Worm (Caenorhabditis elegans) whole organism, midembryonic: ENCODE data around the gene srh-37.

ENCODE experiments used
- T22C8.4 ChIP-seq: fragments of 200-800 bp; sonication (Bioruptor generic); IDR thresholded peaks from 2 replicates; pipeline ENCODE4 v1.3.6; 2022; ENCODE audit warnings: missing genetic modification characterization, missing compliant biosample characterization
- cog-1 ChIP-seq: sonication (generic microtip); optimal IDR thresholded peaks from 2 replicates; lab custom pipeline; 2016; ENCODE audit warnings: missing genetic modification characterization, missing compliant biosample characterization
- flt-1 ChIP-seq: fragments of 200-800 bp; sonication (Bioruptor generic); IDR thresholded peaks from 2 replicates; pipeline ENCODE4 v1.3.6; 2022; ENCODE audit warnings: missing genetic modification characterization, missing compliant biosample characterization
- klf-2 ChIP-seq: fragments of 200-800 bp; sonication (Bioruptor generic); conservative IDR thresholded peaks from 2 replicates; pipeline ENCODE4 v1.3.6; 2022; ENCODE audit warnings: missing genetic modification reagents, missing genetic modification characterization, missing compliant biosample characterization
- med-1 ChIP-seq: sonication (generic microtip); optimal IDR thresholded peaks from 2 replicates; lab custom pipeline; 2017; ENCODE audit warnings: missing genetic modification characterization, mild to moderate bottlenecking, missing compliant biosample characterization, antibody characterized with exemption, missing genetic modification reagents; ENCODE audit not compliant: insufficient read depth
- ref-1 ChIP-seq: fragments of 200-800 bp; sonication (Bioruptor generic); conservative IDR thresholded peaks from 2 replicates; pipeline ENCODE4 v1.3.6; 2022; ENCODE audit warnings: missing genetic modification reagents, missing genetic modification characterization, missing compliant biosample characterization
- tab-1 ChIP-seq: fragments of 200-800 bp; sonication (Bioruptor generic); IDR thresholded peaks from 2 replicates; pipeline ENCODE4 v1.3.6; 2022; ENCODE audit warnings: missing genetic modification characterization, missing compliant biosample characterization
- ztf-23 ChIP-seq: fragments of 200-800 bp; sonication (Bioruptor generic); IDR thresholded peaks from 2 replicates; pipeline ENCODE4 v1.3.6; 2022; ENCODE audit warnings: missing genetic modification reagents, missing genetic modification characterization, missing compliant biosample characterization
- ztf-29 ChIP-seq: fragments of 200-800 bp; sonication (Bioruptor generic); IDR thresholded peaks from 2 replicates; pipeline ENCODE4 v1.3.6; 2022; ENCODE audit warnings: missing genetic modification reagents, missing genetic modification characterization, missing compliant biosample characterization

Gene srh-37

DNA sequence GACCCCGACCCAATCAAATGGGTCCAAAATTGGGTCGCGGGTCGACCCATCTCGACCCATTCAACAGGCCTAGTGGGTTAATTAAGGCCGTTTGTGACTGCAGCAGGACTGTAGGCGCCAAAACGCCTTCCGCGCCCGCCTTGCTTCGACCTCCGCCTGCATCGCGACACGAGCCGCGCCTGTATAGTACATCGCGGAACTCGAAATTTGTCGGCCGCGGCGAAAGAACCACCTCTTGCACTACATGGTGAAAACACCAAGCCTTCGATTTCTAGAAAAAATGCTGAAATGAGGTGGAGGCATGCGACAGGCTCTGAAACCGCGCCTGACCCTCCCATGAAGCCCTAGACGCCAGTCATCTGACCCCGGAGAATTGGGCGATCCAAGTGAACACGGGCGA lies 24.3 kb downstream of the srh-37 start:
- TF ChIP-seq ztf-23 (GFP tag; lab: Robert Waterston, UW) = no peak
- no peak for TF ChIP-seq flt-1
- no peak for TF ChIP-seq tab-1 (GFP tag; lab: Robert Waterston, UW)
- no peak for TF ChIP-seq med-1
- TF ChIP-seq ref-1 (GFP tag; lab: Robert Waterston, UW) = no peak
- TF ChIP-seq ztf-29 (GFP tag; lab: Robert Waterston, UW) = no peak
- no peak for TF ChIP-seq klf-2 (GFP tag; lab: Robert Waterston, UW)
- TF ChIP-seq T22C8.4 (GFP tag; lab: Robert Waterston, UW) = no peak
- TF ChIP-seq cog-1 (tag; lab: Kevin White, UChicago) = no peak

DNA sequence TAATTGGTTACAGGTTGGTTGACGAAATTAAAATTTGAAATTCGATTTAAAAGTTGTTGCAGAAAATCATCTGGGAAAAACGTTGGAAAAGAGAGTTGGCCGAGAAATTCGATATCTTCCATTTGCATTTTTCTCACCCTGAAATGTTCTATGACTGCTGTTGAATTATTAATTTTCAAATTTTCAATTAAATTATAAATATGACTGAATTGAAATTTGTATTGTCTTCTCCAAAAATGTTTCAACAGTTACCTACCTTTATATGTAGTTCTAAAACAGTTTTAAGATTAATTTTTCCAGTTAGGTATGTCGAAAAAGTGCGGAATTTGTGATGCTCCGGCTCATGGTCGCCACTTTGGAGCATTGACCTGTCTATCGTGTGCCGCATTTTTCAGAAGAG lies 25.6 kb downstream of the srh-37 start, which contains the start of gene nhr-211:
nhr-211 (plus strand) TSS at position 301 of the 400 bp plus-strand sequence.
- TF ChIP-seq klf-2 (GFP tag; lab: Robert Waterston, UW) = no peak
- no peak for TF ChIP-seq flt-1
- TF ChIP-seq ztf-29 (GFP tag; lab: Robert Waterston, UW) = no peak
- TF ChIP-seq cog-1 (tag; lab: Kevin White, UChicago) = no peak
- TF ChIP-seq tab-1 (GFP tag; lab: Robert Waterston, UW) = no peak
- TF ChIP-seq med-1 = no peak
- no peak for TF ChIP-seq ztf-23 (GFP tag; lab: Robert Waterston, UW)
- TF ChIP-seq ref-1 (GFP tag; lab: Robert Waterston, UW) = no peak
- no peak for TF ChIP-seq T22C8.4 (GFP tag; lab: Robert Waterston, UW)

DNA sequence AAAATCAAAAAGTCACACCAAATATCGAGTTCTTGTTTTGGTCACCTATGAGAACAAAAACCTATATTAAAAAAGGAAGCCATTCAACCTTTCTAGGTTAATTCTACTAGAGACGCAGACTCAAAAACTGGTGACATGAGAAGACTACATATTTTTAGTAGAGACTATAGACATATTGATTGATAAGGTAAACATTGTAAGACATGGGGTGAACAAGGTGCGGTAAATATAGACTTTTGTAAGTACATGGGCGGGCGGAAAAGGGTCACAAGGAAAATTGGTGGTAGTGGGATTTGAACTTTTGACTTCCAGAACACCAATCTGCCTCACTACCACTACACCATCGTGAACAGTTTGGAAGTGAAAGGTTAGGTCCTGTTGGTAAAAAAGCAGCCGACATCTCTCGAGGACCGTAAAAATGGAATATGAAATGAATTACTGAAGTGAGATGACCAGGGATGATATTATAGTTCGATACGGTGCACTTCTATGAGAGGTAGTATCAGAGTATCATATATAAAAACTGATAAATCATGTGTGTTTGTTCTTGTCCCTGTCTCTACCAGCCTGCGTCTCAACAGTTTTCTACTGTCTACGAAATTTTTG lies 27.9 kb downstream of the srh-37 start, which contains the start of gene nhr-212:
nhr-212 (plus strand) TSS at position 573 of the 606 bp plus-strand sequence.
- TF ChIP-seq ztf-29 (GFP tag; lab: Robert Waterston, UW) (no peak), klf-2 (GFP tag; lab: Robert Waterston, UW) (no peak)

DNA sequence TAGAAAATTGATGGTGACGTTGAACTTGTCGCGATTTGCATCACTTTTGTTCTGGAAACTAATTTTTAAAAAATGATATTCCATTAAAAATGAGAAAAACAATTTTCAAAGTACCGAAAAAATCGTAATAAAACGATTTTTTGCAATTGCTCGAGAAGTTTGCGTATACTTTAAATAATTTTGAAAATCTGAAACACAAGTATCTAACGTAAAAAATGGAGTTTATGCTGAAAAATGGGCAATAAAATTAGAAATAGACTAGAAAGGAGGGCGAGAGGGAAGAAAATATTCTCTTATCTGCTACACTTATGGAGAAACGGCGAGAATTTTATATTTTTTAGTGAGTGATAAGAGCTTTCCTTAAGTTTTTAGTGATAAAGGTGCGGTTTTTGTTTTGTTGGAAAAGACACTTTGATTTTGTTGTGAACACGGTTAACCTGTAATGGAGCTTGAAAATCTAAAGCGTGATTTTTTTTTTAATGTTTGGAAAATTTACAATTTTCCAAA lies 29.0 kb downstream of the srh-37 start, which contains the start of gene nhr-130:
nhr-130 (minus strand) TSS at position 51 of the 507 bp plus-strand sequence.
- TF ChIP-seq ztf-23 (GFP tag; lab: Robert Waterston, UW) (no peak), tab-1 (GFP tag; lab: Robert Waterston, UW) (no peak), cog-1 (tag; lab: Kevin White, UChicago) (no peak), flt-1 (no peak), ztf-29 (GFP tag; lab: Robert Waterston, UW) (no peak), med-1 (no peak), klf-2 (GFP tag; lab: Robert Waterston, UW) (no peak), T22C8.4 (GFP tag; lab: Robert Waterston, UW) (no peak), ref-1 (GFP tag; lab: Robert Waterston, UW) (no peak)

DNA sequence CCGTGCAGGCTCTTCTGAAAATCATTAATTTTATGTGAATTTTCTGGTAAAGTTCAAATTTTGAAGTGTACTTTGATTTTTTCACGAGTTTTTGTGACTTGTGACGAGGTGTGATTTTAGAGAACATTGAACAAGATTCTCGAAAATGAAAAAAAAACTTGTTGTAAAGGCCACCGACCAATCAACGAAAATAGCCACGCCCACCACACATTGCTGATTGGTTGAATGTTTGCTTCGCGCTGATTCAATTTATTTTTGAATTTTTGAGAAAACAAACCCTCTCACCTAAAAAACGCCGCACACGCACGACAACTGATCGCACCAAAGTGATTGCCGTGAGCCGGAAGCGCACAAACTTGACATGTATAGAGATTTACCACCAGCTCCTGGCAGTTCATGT lies 29.5 kb downstream of the srh-37 start:
- no peak for TF ChIP-seq med-1
- TF ChIP-seq T22C8.4 (GFP tag; lab: Robert Waterston, UW) = no peak

DNA sequence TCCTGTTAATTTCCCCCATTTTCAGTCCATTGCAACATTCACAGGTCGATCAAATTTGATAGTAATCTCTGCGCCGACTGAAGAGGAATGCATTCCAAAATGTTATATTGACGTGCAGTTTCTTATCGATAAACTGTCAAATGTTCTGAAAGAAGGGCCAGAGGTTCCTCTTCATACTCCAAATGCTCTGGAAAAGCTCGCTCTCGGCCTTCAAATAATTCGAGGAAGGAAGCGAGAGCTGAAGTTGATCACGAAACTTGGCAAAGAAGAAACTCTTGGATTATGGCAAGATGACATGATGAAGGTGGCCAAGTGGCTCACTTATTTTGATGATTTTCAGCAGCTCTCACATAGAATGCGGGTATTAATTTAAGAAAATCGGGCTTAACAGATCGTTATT lies 33.3 kb downstream of the srh-37 start:
- TF ChIP-seq ref-1 (GFP tag; lab: Robert Waterston, UW) (no peak), klf-2 (GFP tag; lab: Robert Waterston, UW) (no peak), ztf-29 (GFP tag; lab: Robert Waterston, UW) (no peak), ztf-23 (GFP tag; lab: Robert Waterston, UW) (no peak), med-1 (no peak), flt-1 (no peak), cog-1 (tag; lab: Kevin White, UChicago) (no peak), T22C8.4 (GFP tag; lab: Robert Waterston, UW) (no peak), tab-1 (GFP tag; lab: Robert Waterston, UW) (no peak)

DNA sequence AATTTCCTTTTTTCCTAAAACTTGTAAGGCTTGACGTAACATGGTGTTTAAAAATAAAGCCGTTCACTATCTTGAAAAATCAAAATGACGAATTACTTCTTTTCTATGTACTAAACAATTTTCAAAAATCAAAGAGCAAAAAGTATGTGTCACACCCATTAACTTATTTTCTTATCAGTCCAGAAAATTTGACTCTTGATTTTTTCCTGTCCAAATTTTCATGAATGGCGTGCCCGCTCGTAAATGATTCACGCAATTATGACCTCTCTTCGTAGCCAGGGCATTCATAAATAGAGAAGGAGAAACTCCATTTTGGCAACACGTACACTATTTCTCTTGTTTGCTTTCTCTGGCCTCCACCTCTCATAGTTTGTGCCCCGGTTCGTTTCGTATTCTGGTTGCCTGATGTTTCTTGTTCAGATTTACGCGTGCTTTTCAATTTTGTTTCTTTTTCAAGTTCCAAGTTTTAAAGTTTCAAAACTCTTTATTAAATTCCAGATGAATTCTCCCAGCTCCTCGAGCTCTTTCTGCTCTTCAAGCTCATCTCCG lies 34.6 kb downstream of the srh-37 start, which contains the start of gene nhr-55:
nhr-55 (plus strand) TSS at position 499 of the 549 bp plus-strand sequence.
- TF ChIP-seq klf-2 (GFP tag; lab: Robert Waterston, UW) = no peak
- no peak for TF ChIP-seq ztf-29 (GFP tag; lab: Robert Waterston, UW)
- TF ChIP-seq med-1 = no peak
- no peak for TF ChIP-seq ref-1 (GFP tag; lab: Robert Waterston, UW)
- TF ChIP-seq flt-1 = no peak
- no peak for TF ChIP-seq cog-1 (tag; lab: Kevin White, UChicago)
- no peak for TF ChIP-seq ztf-23 (GFP tag; lab: Robert Waterston, UW)
- TF ChIP-seq T22C8.4 (GFP tag; lab: Robert Waterston, UW) = no peak
- TF ChIP-seq tab-1 (GFP tag; lab: Robert Waterston, UW) = no peak

DNA sequence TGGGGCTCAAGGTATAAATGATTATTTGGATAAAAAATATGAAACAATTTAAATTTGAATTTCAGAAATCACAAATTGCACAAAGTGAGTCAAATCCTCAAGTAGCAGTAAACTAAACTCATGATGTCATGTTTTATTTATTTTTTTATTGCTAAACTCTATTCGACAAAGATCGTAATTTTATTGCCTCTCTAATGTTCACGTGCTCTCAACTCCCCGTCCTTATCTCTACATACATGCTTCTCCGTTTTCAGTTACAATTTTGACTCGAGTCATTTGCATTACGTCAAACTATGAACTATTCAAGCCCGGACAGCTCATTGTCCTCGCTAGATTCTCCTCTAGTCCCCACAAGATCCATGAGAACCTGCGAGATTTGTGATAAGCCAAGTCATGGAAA lies 37.8 kb downstream of the srh-37 start, which contains the start of gene nhr-99:
nhr-99 (plus strand) TSS at position 263 of the 400 bp plus-strand sequence.
- TF ChIP-seq klf-2 (GFP tag; lab: Robert Waterston, UW) = no peak
- TF ChIP-seq ztf-29 (GFP tag; lab: Robert Waterston, UW) = no peak
- TF ChIP-seq ztf-23 (GFP tag; lab: Robert Waterston, UW) = no peak
- no peak for TF ChIP-seq flt-1
- TF ChIP-seq cog-1 (tag; lab: Kevin White, UChicago) = no peak

DNA sequence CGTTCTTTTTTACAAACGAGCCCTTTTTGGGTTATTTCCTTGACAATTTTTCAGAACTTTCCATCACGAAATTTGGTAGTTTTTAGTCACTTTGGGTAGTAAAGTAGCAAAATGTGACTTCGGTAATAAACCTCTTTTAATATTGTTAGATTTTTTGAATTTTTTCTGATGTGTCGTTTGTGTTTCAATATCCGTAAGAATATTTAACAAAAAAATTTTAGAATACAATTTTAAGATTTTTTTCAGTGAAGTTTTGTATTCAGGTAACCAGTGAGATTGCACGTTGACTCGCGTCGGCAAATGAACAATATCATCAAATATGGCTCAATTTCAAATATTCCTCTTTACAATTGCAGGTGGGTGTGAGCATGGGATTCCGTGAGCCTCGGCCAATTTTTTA lies 39.7 kb downstream of the srh-37 start, which contains the start of gene srt-31:
srt-31 (plus strand) TSS at position 301 of the 400 bp plus-strand sequence.
- no peak for TF ChIP-seq ztf-29 (GFP tag; lab: Robert Waterston, UW)

DNA sequence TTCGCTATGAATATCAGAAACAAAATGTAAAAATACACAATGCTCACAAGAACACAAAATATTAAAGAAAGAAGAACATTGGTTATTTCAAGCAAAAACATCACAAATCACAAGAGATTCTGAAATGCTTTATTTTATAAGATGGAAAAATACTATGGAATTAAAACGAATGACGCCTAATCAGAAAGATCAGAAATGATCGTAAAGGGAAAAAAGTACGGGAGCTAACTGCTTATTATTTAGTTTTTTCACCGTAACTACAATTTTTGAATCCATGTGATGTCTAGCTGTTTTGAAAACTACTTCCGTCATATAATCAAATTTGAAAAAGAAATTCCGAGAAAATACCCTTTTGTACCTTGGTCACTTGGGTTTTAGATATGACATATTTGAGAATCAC lies 43.9 kb downstream of the srh-37 start, which contains the start of gene srbc-57:
srbc-57 (minus strand) TSS at position 101 of the 400 bp plus-strand sequence.
- TF ChIP-seq flt-1 = no peak
- TF ChIP-seq med-1 = no peak
- no peak for TF ChIP-seq T22C8.4 (GFP tag; lab: Robert Waterston, UW)
- TF ChIP-seq ztf-23 (GFP tag; lab: Robert Waterston, UW) = no peak
- TF ChIP-seq klf-2 (GFP tag; lab: Robert Waterston, UW) = no peak
- no peak for TF ChIP-seq ztf-29 (GFP tag; lab: Robert Waterston, UW)
- TF ChIP-seq ref-1 (GFP tag; lab: Robert Waterston, UW) = no peak
- no peak for TF ChIP-seq tab-1 (GFP tag; lab: Robert Waterston, UW)
- TF ChIP-seq cog-1 (tag; lab: Kevin White, UChicago) = no peak
